Fruit fly (Drosophila melanogaster): ENCODE data around the gene CG44838.
A peak's percentile ranks its signal among the peaks of the same experiment; 100 is the strongest.

CG44838 gene

DNA sequence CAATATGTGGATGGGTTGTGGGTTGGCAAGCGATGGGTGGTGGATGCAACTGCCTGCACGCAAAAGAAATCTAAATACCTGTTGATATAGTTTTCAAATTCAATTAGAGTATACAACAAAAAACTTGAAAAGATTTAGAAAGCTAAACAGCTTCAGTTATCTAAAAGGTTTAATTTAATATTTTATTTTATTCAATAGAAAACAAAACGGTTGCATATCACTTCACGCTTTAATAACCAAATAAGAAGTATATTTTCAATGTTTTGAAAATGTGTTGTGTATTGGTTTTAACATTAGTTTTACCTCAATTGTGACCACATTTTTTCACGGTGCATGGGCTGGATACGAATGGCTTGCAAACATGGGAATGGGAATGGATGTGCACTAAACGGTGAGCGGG, 28.8 kb downstream of the CG44838 start:
- TF ChIP-seq CG32121 (GFP tag; IDR thresholded peaks at IDR 0.05) (peak; percentile 48), CG4496 (GFP tag; IDR thresholded peaks at IDR 0.05) (no peak)

DNA sequence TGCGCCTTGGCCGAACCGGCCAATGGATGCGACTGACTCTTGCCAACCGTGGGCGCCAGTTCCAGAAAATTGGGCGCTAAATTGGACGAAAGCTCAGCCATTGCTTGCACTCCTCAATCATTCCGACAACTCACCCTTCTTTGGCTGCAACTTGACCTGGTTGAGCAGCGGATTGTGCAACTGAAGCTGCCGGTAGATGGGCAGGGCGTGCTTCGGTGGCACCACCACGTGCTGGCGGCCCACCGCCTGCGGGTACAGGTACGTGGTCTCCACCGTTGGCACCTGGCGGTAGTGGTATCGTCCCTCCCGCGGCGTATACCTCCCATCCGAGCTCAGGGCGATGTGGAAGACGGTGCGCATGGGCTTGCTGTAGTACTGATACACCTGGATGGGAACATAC, 29.6 kb downstream of the CG44838 start:
- TF ChIP-seq CG14655 (GFP tag; optimal IDR thresholded peaks at IDR 0.05) (no peak), fd96Ca (GFP tag; IDR thresholded peaks at IDR 0.05) (no peak), rn (GFP tag; IDR thresholded peaks at IDR 0.05) (no peak), gl (tag; optimal IDR thresholded peaks at IDR 0.05) (no peak), CG4496 (GFP tag; IDR thresholded peaks at IDR 0.05) (no peak), EcR (GFP tag; optimal IDR thresholded peaks at IDR 0.05) (no peak), CG17806 (tag; optimal IDR thresholded peaks at IDR 0.05) (no peak), Ets98B (GFP tag; IDR thresholded peaks at IDR 0.05) (no peak), CG10348 (GFP tag; IDR thresholded peaks at IDR 0.05) (no peak), CG13204 (GFP tag; optimal IDR thresholded peaks at IDR 0.05) (no peak), Snoo (tag; optimal IDR thresholded peaks at IDR 0.05) (no peak), CG32121 (GFP tag; IDR thresholded peaks at IDR 0.05) (no peak), Pif1A (GFP tag; optimal IDR thresholded peaks at IDR 0.05) (no peak), CG15710 (tag; optimal IDR thresholded peaks at IDR 0.05) (no peak), Pif1B (GFP tag; optimal IDR thresholded peaks at IDR 0.05) (no peak), CG34367 (tag; optimal IDR thresholded peaks at IDR 0.05) (no peak), CG8159 (tag; optimal IDR thresholded peaks at IDR 0.05) (no peak), D1 (tag; optimal IDR thresholded peaks at IDR 0.05) (no peak), CG9948 (tag; optimal IDR thresholded peaks at IDR 0.05) (no peak), CG12605 (GFP tag; IDR thresholded peaks at IDR 0.05) (no peak)

DNA sequence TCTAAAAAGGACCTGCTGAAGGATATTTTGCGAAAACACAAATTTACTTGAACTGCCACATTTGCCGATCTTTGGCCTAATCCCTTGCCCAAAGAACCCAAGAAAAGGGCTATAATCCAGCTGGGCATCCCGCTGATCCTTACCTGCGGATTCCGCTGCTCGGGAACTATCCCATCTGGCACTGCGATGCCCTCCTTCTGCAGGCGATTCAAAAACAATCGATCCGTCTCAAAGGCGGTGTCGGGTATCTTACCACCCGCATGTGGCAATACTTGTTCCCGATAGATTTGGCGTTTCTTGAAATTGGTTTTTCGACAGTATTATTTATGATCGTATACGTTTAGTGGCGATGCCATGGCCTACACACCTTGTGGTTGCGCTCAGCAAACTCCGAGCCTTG, 30.5 kb downstream of the CG44838 start:
- TF ChIP-seq CG4496 (GFP tag; IDR thresholded peaks at IDR 0.05) (no peak), CG13204 (GFP tag; optimal IDR thresholded peaks at IDR 0.05) (no peak), fd96Ca (GFP tag; IDR thresholded peaks at IDR 0.05) (no peak), rn (GFP tag; IDR thresholded peaks at IDR 0.05) (no peak), EcR (GFP tag; optimal IDR thresholded peaks at IDR 0.05) (no peak), CG12605 (GFP tag; IDR thresholded peaks at IDR 0.05) (no peak), CG9948 (tag; optimal IDR thresholded peaks at IDR 0.05) (no peak), CG32121 (GFP tag; IDR thresholded peaks at IDR 0.05) (no peak), CG34367 (tag; optimal IDR thresholded peaks at IDR 0.05) (no peak), CG15710 (tag; optimal IDR thresholded peaks at IDR 0.05) (no peak), Pif1B (GFP tag; optimal IDR thresholded peaks at IDR 0.05) (no peak), Pif1A (GFP tag; optimal IDR thresholded peaks at IDR 0.05) (no peak), CG8159 (tag; optimal IDR thresholded peaks at IDR 0.05) (no peak), CG17806 (tag; optimal IDR thresholded peaks at IDR 0.05) (no peak), CG14655 (GFP tag; optimal IDR thresholded peaks at IDR 0.05) (no peak), Ets98B (GFP tag; IDR thresholded peaks at IDR 0.05) (no peak), CG8301 (tag; optimal IDR thresholded peaks at IDR 0.05) (no peak)

DNA sequence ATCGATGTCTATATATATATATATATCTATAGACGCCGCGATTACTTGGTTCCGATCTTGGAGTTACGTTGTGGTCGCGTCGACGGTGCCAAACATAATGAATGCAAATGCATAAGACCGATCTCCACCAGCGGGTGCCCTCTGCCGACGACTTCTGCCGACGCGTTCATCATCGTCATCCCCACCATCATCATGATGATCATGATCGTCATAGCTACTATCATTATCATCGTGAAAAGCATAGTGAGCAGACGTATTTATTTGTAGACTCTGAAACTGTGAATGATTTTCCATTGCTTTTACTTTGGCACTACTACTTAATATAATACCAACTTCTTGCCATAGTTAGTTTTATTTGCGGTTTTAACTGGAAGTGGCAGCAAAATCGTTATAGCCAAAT, 31.3 kb downstream of the CG44838 start, which contains the start of gene CG32037:
TSS of gene CG32037 (minus strand) at position 101 of the 400 bp plus-strand sequence.
- TF ChIP-seq CG8159 (tag; optimal IDR thresholded peaks at IDR 0.05) (no peak), CG9948 (tag; optimal IDR thresholded peaks at IDR 0.05) (no peak), CG14655 (GFP tag; optimal IDR thresholded peaks at IDR 0.05) (no peak), Snoo (tag; optimal IDR thresholded peaks at IDR 0.05) (no peak), CG12605 (GFP tag; IDR thresholded peaks at IDR 0.05) (no peak), CG10348 (GFP tag; IDR thresholded peaks at IDR 0.05) (no peak), D1 (tag; optimal IDR thresholded peaks at IDR 0.05) (no peak), Pif1A (GFP tag; optimal IDR thresholded peaks at IDR 0.05) (no peak)

DNA sequence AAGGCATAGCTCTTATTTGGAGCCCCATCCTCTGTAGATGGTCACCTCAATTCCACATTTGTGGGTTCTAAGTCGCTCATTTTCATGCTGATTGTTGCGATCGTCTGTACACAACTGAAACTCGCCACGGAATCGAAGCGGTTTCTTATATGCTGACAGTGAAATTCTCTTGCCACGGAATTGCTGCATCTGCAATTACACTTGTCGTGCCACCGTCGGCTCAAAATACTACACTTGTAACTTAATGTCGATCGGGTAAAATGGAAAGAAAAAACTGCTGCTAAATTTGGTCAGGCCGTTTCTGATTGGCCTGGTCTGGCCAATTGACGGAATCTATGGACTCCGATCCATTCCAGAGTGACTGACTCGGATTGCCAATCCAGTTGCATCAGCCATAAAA, 36.4 kb downstream of the CG44838 start:
- no peak for TF ChIP-seq rn (GFP tag; IDR thresholded peaks at IDR 0.05)
- TF ChIP-seq Pif1A (GFP tag; optimal IDR thresholded peaks at IDR 0.05) = no peak
- no peak for TF ChIP-seq CG8301 (tag; optimal IDR thresholded peaks at IDR 0.05)
- TF ChIP-seq fd96Ca (GFP tag; IDR thresholded peaks at IDR 0.05) = no peak
- TF ChIP-seq CG32121 (GFP tag; IDR thresholded peaks at IDR 0.05) = no peak
- TF ChIP-seq CG14655 (GFP tag; optimal IDR thresholded peaks at IDR 0.05) = no peak
- TF ChIP-seq EcR (GFP tag; optimal IDR thresholded peaks at IDR 0.05) = no peak
- no peak for TF ChIP-seq CG9948 (tag; optimal IDR thresholded peaks at IDR 0.05)
- TF ChIP-seq Snoo (tag; optimal IDR thresholded peaks at IDR 0.05) = no peak
- TF ChIP-seq CG12605 (GFP tag; IDR thresholded peaks at IDR 0.05) = no peak
- TF ChIP-seq gl (tag; optimal IDR thresholded peaks at IDR 0.05) = no peak
- no peak for TF ChIP-seq D1 (tag; optimal IDR thresholded peaks at IDR 0.05)

DNA sequence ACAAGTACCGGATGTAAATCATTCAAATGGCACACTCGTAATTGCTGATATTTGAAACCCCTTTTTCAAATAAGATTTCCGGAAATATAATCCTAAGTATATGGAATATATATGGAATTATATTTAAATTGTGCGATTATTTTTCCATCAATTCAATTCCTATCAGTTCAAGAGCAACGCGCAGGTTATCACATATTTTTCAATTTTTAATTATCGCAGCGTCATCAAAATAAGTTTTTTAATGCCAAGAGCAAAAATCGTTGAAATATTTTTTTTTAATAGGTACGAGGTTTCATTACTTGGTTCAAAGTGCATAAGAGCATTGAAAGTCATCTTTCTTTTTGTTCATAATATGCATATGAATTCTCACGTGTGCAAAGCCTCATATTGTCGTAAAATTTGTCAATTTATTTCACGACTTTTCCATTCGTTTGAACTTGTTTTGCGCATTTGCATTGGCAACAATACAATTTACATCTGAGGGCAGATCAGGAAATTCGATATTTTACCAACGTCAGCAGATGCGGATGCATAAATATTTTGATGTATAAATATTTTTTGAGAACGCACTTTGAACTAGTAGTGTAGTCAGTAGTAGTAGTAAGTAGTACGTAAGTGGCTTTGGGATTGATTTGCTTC, 37.2 kb downstream of the CG44838 start:
- no peak for TF ChIP-seq CG13204 (GFP tag; optimal IDR thresholded peaks at IDR 0.05)
- TF ChIP-seq CG4496 (GFP tag; IDR thresholded peaks at IDR 0.05) = no peak
- no peak for TF ChIP-seq CG15710 (tag; optimal IDR thresholded peaks at IDR 0.05)
- TF ChIP-seq CG32121 (GFP tag; IDR thresholded peaks at IDR 0.05) = no peak
- no peak for TF ChIP-seq CG14655 (GFP tag; optimal IDR thresholded peaks at IDR 0.05)
